Worm (Caenorhabditis elegans) whole organism, L3 larva: ENCODE data around the gene zfp-2.

ENCODE experiments used
- ZK546.5 ChIP-seq: sonication (generic microtip); optimal IDR thresholded peaks from 2 replicates; lab custom pipeline; 2017; ENCODE audit warnings: missing biosample characterization, missing genetic modification characterization
- aly-2 ChIP-seq: fragments of 150-350 bp; optimal IDR thresholded peaks from 2 replicates; lab custom pipeline; 2014; ENCODE audit warnings: missing biosample characterization, missing genetic modification characterization
- ama-1 ChIP-seq: fragments of 150-350 bp; optimal IDR thresholded peaks from 2 replicates; lab custom pipeline; 2018
- ceh-16 ChIP-seq: sonication (generic microtip); optimal IDR thresholded peaks from 2 replicates; lab custom pipeline; 2017; ENCODE audit warnings: missing biosample characterization, missing genetic modification characterization
- ceh-28 ChIP-seq: fragments of 150-350 bp; optimal IDR thresholded peaks from 2 replicates; lab custom pipeline; 2014; ENCODE audit warnings: missing biosample characterization, missing genetic modification reagents, missing genetic modification characterization
- ceh-82 ChIP-seq: fragments of 150-350 bp; optimal IDR thresholded peaks from 2 replicates; lab custom pipeline; 2014; ENCODE audit warnings: missing biosample characterization, missing genetic modification characterization
- ceh-9 ChIP-seq: sonication (generic microtip); optimal IDR thresholded peaks from 2 replicates; lab custom pipeline; 2018; ENCODE audit warnings: missing biosample characterization, missing genetic modification characterization
- daf-12 ChIP-seq: fragments of 150-350 bp; optimal IDR thresholded peaks from 2 replicates; lab custom pipeline; 2014; ENCODE audit warnings: missing biosample characterization, missing genetic modification reagents, missing genetic modification characterization
- egl-27 ChIP-seq: sonication (generic microtip); optimal IDR thresholded peaks from 4 replicates; lab custom pipeline; 2017; ENCODE audit warnings: missing biosample characterization, missing genetic modification reagents, missing genetic modification characterization
- elt-1 ChIP-seq: fragments of 150-350 bp; optimal IDR thresholded peaks from 2 replicates; lab custom pipeline; 2014; ENCODE audit warnings: missing biosample characterization, missing genetic modification characterization
- elt-2 ChIP-seq: sonication (generic microtip); optimal IDR thresholded peaks from 2 replicates; lab custom pipeline; 2016; ENCODE audit warnings: missing genetic modification reagents, mild to moderate bottlenecking, missing genetic modification characterization, missing compliant biosample characterization
- fkh-10 ChIP-seq: sonication (generic microtip); optimal IDR thresholded peaks from 2 replicates; lab custom pipeline; 2017; ENCODE audit warnings: missing biosample characterization, missing genetic modification reagents, missing genetic modification characterization
- hmg-11 ChIP-seq: sonication (generic microtip); optimal IDR thresholded peaks from 2 replicates; lab custom pipeline; 2016; ENCODE audit warnings: missing genetic modification characterization, missing compliant biosample characterization
- jun-1 ChIP-seq: fragments of 150-350 bp; optimal IDR thresholded peaks from 2 replicates; lab custom pipeline; 2014; ENCODE audit warnings: missing biosample characterization, missing genetic modification reagents, missing genetic modification characterization
- lin-15B ChIP-seq: fragments of 150-350 bp; optimal IDR thresholded peaks from 2 replicates; lab custom pipeline; 2014; ENCODE audit warnings: missing biosample characterization, missing genetic modification characterization
- lsy-12 ChIP-seq: sonication (generic microtip); optimal IDR thresholded peaks from 2 replicates; lab custom pipeline; 2016; ENCODE audit warnings: mild to moderate bottlenecking, missing genetic modification characterization, missing compliant biosample characterization
- nfya-1 ChIP-seq: sonication (generic microtip); optimal IDR thresholded peaks from 2 replicates; lab custom pipeline; 2017; ENCODE audit warnings: missing genetic modification characterization, mild to moderate bottlenecking, missing compliant biosample characterization, antibody characterized with exemption, moderate library complexity; ENCODE audit not compliant: insufficient read depth
- nhr-11 ChIP-seq: fragments of 150-350 bp; optimal IDR thresholded peaks from 2 replicates; lab custom pipeline; 2014; ENCODE audit warnings: missing biosample characterization, missing genetic modification characterization
- nhr-12 ChIP-seq: fragments of 150-350 bp; optimal IDR thresholded peaks from 2 replicates; lab custom pipeline; 2014; ENCODE audit warnings: missing biosample characterization, missing genetic modification characterization
- nhr-23 ChIP-seq: fragments of 150-350 bp; optimal IDR thresholded peaks from 2 replicates; lab custom pipeline; 2014; ENCODE audit warnings: missing biosample characterization, missing genetic modification reagents, missing genetic modification characterization
- nhr-237 ChIP-seq: fragments of 150-350 bp; optimal IDR thresholded peaks from 2 replicates; lab custom pipeline; 2014; ENCODE audit warnings: missing biosample characterization, missing genetic modification characterization
- nhr-43 ChIP-seq: sonication (generic microtip); optimal IDR thresholded peaks from 2 replicates; lab custom pipeline; 2016; ENCODE audit warnings: mild to moderate bottlenecking, missing genetic modification characterization, missing compliant biosample characterization; ENCODE audit not compliant: poor library complexity, severe bottlenecking
- nhr-67 ChIP-seq: fragments of 150-350 bp; optimal IDR thresholded peaks from 2 replicates; lab custom pipeline; 2014; ENCODE audit warnings: missing biosample characterization, missing genetic modification characterization
- nhr-76 ChIP-seq: fragments of 150-350 bp; sonication (generic microtip); optimal IDR thresholded peaks from 5 replicates; lab custom pipeline; 2014; ENCODE audit warnings: missing biosample characterization, missing genetic modification characterization
- pha-4 ChIP-seq: fragments of 150-350 bp; optimal IDR thresholded peaks from 2 replicates; lab custom pipeline; 2014; ENCODE audit warnings: missing biosample characterization, missing genetic modification reagents, missing genetic modification characterization
- pqm-1 ChIP-seq: fragments of 150-350 bp; optimal IDR thresholded peaks from 2 replicates; lab custom pipeline; 2017; ENCODE audit warnings: missing biosample characterization, missing genetic modification characterization, inconsistent platforms
- sea-2 ChIP-seq: fragments of 150-350 bp; sonication (generic microtip); optimal IDR thresholded peaks from 4 replicates; lab custom pipeline; 2014; ENCODE audit warnings: missing biosample characterization, missing genetic modification reagents, missing genetic modification characterization
- skn-1 ChIP-seq: fragments of 150-350 bp; optimal IDR thresholded peaks from 2 replicates; lab custom pipeline; 2014; ENCODE audit warnings: missing biosample characterization, missing genetic modification characterization
- snpc-4 ChIP-seq: fragments of 150-350 bp; optimal IDR thresholded peaks from 2 replicates; lab custom pipeline; 2014; ENCODE audit warnings: missing biosample characterization, missing genetic modification characterization
- tbx-2 ChIP-seq: sonication (generic microtip); optimal IDR thresholded peaks from 2 replicates; lab custom pipeline; 2016; ENCODE audit warnings: mild to moderate bottlenecking, missing genetic modification characterization, missing compliant biosample characterization
- unc-62 ChIP-seq: fragments of 150-350 bp; sonication (generic microtip); optimal IDR thresholded peaks from 4 replicates; lab custom pipeline; 2014; ENCODE audit warnings: missing biosample characterization, missing genetic modification reagents, missing genetic modification characterization
- zag-1 ChIP-seq: fragments of 150-350 bp; optimal IDR thresholded peaks from 2 replicates; lab custom pipeline; 2014; ENCODE audit warnings: missing biosample characterization, missing genetic modification characterization
- ztf-4 ChIP-seq: fragments of 150-350 bp; optimal IDR thresholded peaks from 2 replicates; lab custom pipeline; 2014; ENCODE audit warnings: missing biosample characterization, missing genetic modification characterization

Gene zfp-2

DNA sequence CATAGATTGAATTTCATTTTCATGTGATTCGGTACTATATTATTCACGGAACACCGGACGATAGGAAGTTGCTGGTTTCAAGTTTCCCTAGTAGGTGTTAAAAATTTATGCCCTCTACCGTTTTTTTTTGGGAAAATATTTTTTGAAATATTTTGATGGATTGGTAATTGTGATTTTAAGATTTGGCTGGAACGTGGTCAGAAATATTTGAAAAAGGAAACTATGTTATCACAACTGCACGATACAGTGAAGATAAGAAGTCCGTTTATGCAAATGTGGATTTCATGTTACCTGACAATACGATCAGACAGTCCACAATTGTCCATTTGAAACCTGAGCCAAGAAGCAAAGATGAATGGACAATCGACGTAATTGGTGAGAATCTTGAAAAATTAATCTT lies 34.5 kb upstream of the zfp-2 start, which contains the start of gene AH6.17:
AH6.17 (plus strand) TSS at position 185 of the 400 bp plus-strand sequence.
- TF ChIP-seq ztf-4 (tag; lab: Kevin White, UChicago), result no peak
- TF ChIP-seq nhr-23 (tag; lab: Kevin White, UChicago), result no peak
- no peak for TF ChIP-seq ceh-28 (tag; lab: Kevin White, UChicago)
- no peak for TF ChIP-seq nhr-11
- no peak for TF ChIP-seq ama-1 (lab: Kevin White, UChicago)
- TF ChIP-seq daf-12 (tag; lab: Kevin White, UChicago), result no peak
- no peak for TF ChIP-seq pqm-1
- TF ChIP-seq ceh-82 (tag; lab: Kevin White, UChicago), result no peak
- no peak for TF ChIP-seq ceh-9 (tag; lab: Kevin White, UChicago)
- TF ChIP-seq nhr-237 (tag; lab: Kevin White, UChicago), result no peak

- TF ChIP-seq lin-15B (no peak), zag-1 (tag; lab: Kevin White, UChicago) (no peak), aly-2 (tag; lab: Kevin White, UChicago) (no peak), sea-2 (GFP tag; lab: Kevin White, UChicago) (no peak), ceh-9 (tag; lab: Kevin White, UChicago) (no peak), unc-62 (GFP tag; lab: Kevin White, UChicago) (no peak), pha-4 (tag; lab: Kevin White, UChicago) (no peak), skn-1 (tag; lab: Kevin White, UChicago) (no peak), egl-27 (tag; lab: Kevin White, UChicago) (no peak), nfya-1 (tag; lab: Kevin White, UChicago) (no peak)
Measured at ce11 chrII:9523539-9524224, 33.8 kb upstream of the zfp-2 start, which contains the start of gene mex-6. TSS of gene mex-6 (plus strand) at chrII:9524174.

ce11 chrII:9528480-9528879 lies 29.0 kb upstream of the zfp-2 start, which contains the start of gene sra-2:
TSS of gene sra-2 (plus strand) at chrII:9528780.
- TF ChIP-seq fkh-10, result no peak
- TF ChIP-seq ZK546.5 (tag; lab: Kevin White, UChicago), result no peak
- no peak for TF ChIP-seq nhr-12
- no peak for TF ChIP-seq elt-1 (tag; lab: Kevin White, UChicago)
- TF ChIP-seq nhr-67 (tag; lab: Kevin White, UChicago), result no peak
- no peak for TF ChIP-seq daf-12 (tag; lab: Kevin White, UChicago)
- TF ChIP-seq nhr-76 (tag; lab: Kevin White, UChicago), result no peak
- TF ChIP-seq snpc-4 (tag; lab: Kevin White, UChicago), result no peak
- no peak for TF ChIP-seq ceh-16 (tag; lab: Kevin White, UChicago)
- TF ChIP-seq nhr-237 (tag; lab: Kevin White, UChicago), result no peak
- no peak for TF ChIP-seq tbx-2 (tag; lab: Kevin White, UChicago)
- no peak for TF ChIP-seq ztf-4 (tag; lab: Kevin White, UChicago)

- TF ChIP-seq pha-4 (tag; lab: Kevin White, UChicago) (no peak), hmg-11 (tag; lab: Kevin White, UChicago) (no peak), snpc-4 (tag; lab: Kevin White, UChicago) (no peak)
- TF ChIP-seq, all 47 proteins: peak for 0
Measured at ce11 chrII:9532011-9532410, 25.4 kb upstream of the zfp-2 start, which contains the start of gene sra-9. TSS of gene sra-9 (plus strand) at chrII:9532311.

DNA sequence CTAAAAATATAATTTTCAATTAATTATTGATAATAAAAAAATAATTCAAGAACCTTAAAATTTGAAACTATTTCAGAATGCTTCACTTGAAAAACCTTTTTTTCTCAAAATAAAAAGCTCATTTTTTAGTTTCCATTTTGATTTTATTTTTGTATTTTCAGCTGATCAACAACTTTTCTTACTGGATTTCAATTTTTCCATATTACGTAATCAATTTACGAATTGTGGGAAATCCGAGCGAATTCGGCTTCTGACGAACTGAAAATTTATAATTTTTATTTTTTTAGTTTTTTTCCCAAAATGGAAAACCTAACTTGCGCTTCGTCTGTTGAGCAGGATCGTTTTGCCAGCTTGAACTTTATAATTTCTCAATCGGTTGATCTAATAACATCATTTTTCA lies 20.0 kb upstream of the zfp-2 start, which contains the start of gene sra-8:
sra-8 (plus strand) TSS at position 301 of the 400 bp plus-strand sequence.
- TF ChIP-seq nhr-43 (tag; lab: Kevin White, UChicago), result no peak
- TF ChIP-seq jun-1 (tag; lab: Kevin White, UChicago), result no peak
- TF ChIP-seq elt-2 (tag; lab: Kevin White, UChicago), result no peak
- no peak for TF ChIP-seq nfya-1 (tag; lab: Kevin White, UChicago)
- no peak for TF ChIP-seq zag-1 (tag; lab: Kevin White, UChicago)
- no peak for TF ChIP-seq unc-62 (GFP tag; lab: Kevin White, UChicago)
- no peak for TF ChIP-seq lin-15B
- no peak for TF ChIP-seq snpc-4 (tag; lab: Kevin White, UChicago)
- no peak for TF ChIP-seq lsy-12 (tag; lab: Kevin White, UChicago)
- no peak for TF ChIP-seq ceh-82 (tag; lab: Kevin White, UChicago)
- no peak for TF ChIP-seq ceh-9 (tag; lab: Kevin White, UChicago)
- no peak for TF ChIP-seq aly-2 (tag; lab: Kevin White, UChicago)
- TF ChIP-seq fkh-10, result no peak
